Fruit fly (Drosophila melanogaster): Measurements from ENCODE around the gene CG31998.
A peak's percentile ranks its signal among the peaks of the same experiment; 100 is the strongest.

The CG31998 gene

DNA sequence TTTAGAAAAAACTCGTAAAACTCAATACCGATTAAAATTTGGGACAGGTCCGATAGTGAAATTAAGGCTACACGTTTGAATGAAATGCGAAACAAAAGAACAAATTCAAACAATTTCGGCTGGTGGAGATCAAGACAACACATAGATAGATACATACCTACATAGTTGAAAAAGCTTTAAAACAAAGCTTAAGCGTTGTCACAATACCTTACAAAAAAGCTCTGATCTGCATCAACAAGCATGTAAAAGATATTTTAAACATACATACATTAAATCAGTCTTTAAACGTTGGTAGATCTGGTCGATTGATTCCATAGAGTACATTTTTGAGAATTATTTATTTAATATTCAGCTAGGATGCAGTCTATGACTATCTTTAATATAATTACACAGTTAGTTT, 21.9 kb upstream of the CG31998 start, which contains the start of the genes CG31999 and yellow-h:
TSS of gene CG31999 (minus strand) at position 101 of the 400 bp plus-strand sequence.
TSS of gene yellow-h (plus strand) at position 275 of the 400 bp plus-strand sequence.
- TF ChIP-seq wek (GFP tag; optimal IDR thresholded peaks at IDR 0.05) = no peak
- TF ChIP-seq kay (GFP tag; optimal IDR thresholded peaks at IDR 0.05) = no peak
- no peak for TF ChIP-seq CG8359 (GFP tag; optimal IDR thresholded peaks at IDR 0.05; ENCODE audit: borderline replicate concordance)
- TF ChIP-seq CG2678 (tag; optimal IDR thresholded peaks at IDR 0.05) = no peak
- no peak for TF ChIP-seq shn (GFP tag; optimal IDR thresholded peaks at IDR 0.05)
- no peak for TF ChIP-seq ttk (GFP tag; IDR thresholded peaks at IDR 0.05)
- TF ChIP-seq zen2 (GFP tag; IDR thresholded peaks at IDR 0.05; ENCODE audit: partially characterized antibody) = no peak
- TF ChIP-seq CG2199 (GFP tag; IDR thresholded peaks at IDR 0.05) = 0 out of 3 replicates have a peak, but pooled peaks have one; percentile 19
- no peak for TF ChIP-seq CG10462 (GFP tag; optimal IDR thresholded peaks at IDR 0.05)
- no peak for TF ChIP-seq NK7.1 (GFP tag; optimal IDR thresholded peaks at IDR 0.05)
- no peak for TF ChIP-seq CG13894 (tag; optimal IDR thresholded peaks at IDR 0.05)
- TF ChIP-seq CG10565 (GFP tag; optimal IDR thresholded peaks at IDR 0.05) = no peak
- TF ChIP-seq CG30020 (tag; optimal IDR thresholded peaks at IDR 0.05) = peak; percentile 14
- TF ChIP-seq phol (tag; optimal IDR thresholded peaks at IDR 0.05) = no peak

DNA sequence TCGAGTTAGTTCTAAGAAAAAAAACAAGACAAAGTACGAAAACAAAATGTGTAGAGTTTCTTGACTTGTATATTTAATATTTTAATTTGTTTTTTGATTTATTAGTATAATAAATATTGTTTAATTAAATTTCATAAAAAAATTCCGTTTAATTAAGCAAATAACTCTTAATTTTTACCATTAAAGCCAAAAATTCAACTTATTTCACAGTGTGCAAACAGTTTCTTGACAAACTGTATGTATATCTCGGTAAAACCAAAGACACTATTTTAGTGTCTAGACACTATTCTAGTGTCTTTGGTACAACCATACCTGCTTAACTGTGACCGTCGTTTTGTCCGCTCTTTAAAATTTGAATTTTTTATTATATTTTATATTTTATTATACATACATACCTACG, 21.0 kb upstream of the CG31998 start:
- TF ChIP-seq Atf6 (GFP tag; IDR thresholded peaks at IDR 0.05) = no peak
- TF ChIP-seq Ets97D (GFP tag; optimal IDR thresholded peaks at IDR 0.05) = no peak
- no peak for TF ChIP-seq sc (optimal IDR thresholded peaks at IDR 0.05)
- no peak for TF ChIP-seq sc (GFP tag; optimal IDR thresholded peaks at IDR 0.05)
- TF ChIP-seq CG2199 (GFP tag; IDR thresholded peaks at IDR 0.05) = 0 out of 3 replicates have a peak, but pooled peaks have one; percentile 23
- no peak for TF ChIP-seq PHDP (tag; optimal IDR thresholded peaks at IDR 0.05)
- no peak for TF ChIP-seq dati (GFP tag; IDR thresholded peaks at IDR 0.05)
- 0 out of 3 replicates have a peak, but pooled peaks have one; percentile 7 for TF ChIP-seq CG11695 (GFP tag; IDR thresholded peaks at IDR 0.05)
- TF ChIP-seq gem (tag; optimal IDR thresholded peaks at IDR 0.05) = peak; percentile 28
- no peak for TF ChIP-seq Gug (GFP tag; IDR thresholded peaks at IDR 0.05)
- no peak for TF ChIP-seq dysf (GFP tag; IDR thresholded peaks at IDR 0.05)
- TF ChIP-seq CG8388 (GFP tag; optimal IDR thresholded peaks at IDR 0.05) = peak; percentile 98
- no peak for TF ChIP-seq Bgb (GFP tag; IDR thresholded peaks at IDR 0.05; ENCODE audit: partially characterized antibody)
- TF ChIP-seq CkIIα-i1 (GFP tag; IDR thresholded peaks at IDR 0.05) = no peak
- no peak for TF ChIP-seq CG2116 (GFP tag; optimal IDR thresholded peaks at IDR 0.05)
- no peak for TF ChIP-seq Hsf (GFP tag; optimal IDR thresholded peaks at IDR 0.05)
- no peak for TF ChIP-seq CG14860 (GFP tag; IDR thresholded peaks at IDR 0.05; ENCODE audit: partially characterized antibody)
- TF ChIP-seq Hr39 (optimal IDR thresholded peaks at IDR 0.05) = no peak
- no peak for TF ChIP-seq fru (optimal IDR thresholded peaks at IDR 0.05)
- TF ChIP-seq yki (optimal IDR thresholded peaks at IDR 0.05) = no peak
- TF ChIP-seq ara (GFP tag; IDR thresholded peaks at IDR 0.05) = no peak

DNA sequence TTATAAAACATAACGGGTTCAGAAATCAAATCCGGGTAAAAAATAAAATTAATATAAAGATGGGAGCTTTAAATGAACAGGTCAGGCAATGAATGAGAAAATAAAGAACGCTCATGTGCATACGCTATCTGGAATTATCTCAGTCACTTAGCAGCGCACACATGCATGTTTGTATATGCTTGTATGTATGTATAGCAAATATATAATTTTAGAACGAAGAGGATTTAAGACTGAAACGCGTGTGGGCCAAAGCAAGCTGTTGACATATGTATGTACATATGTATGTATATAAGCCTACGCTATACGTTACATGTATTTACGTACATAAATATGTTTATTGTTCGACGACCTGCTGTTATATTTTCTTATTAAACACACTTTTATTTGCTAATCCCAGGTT, 20.1 kb upstream of the CG31998 start:
- TF ChIP-seq eve (GFP tag; optimal IDR thresholded peaks at IDR 0.05) = peak in 1 of 2 experiments; percentile 82
- no peak for TF ChIP-seq sima (GFP tag; optimal IDR thresholded peaks at IDR 0.05)
- TF ChIP-seq stwl (tag; optimal IDR thresholded peaks at IDR 0.05) = peak; percentile 29
- TF ChIP-seq Lim3 (GFP tag; IDR thresholded peaks at IDR 0.05) = no peak
- TF ChIP-seq CG3407 (GFP tag; optimal IDR thresholded peaks at IDR 0.05) = peak; percentile 32
- no peak for TF ChIP-seq D (optimal IDR thresholded peaks at IDR 0.05)
- peak; percentile 22 for TF ChIP-seq D (GFP tag; optimal IDR thresholded peaks at IDR 0.05)
- TF ChIP-seq CG12219 (GFP tag; optimal IDR thresholded peaks at IDR 0.05) = no peak
- peak; percentile 77 for TF ChIP-seq CG17568 (GFP tag; optimal IDR thresholded peaks at IDR 0.05)
- TF ChIP-seq da (GFP tag; optimal IDR thresholded peaks at IDR 0.05) = no peak
- TF ChIP-seq CG18619 (GFP tag; optimal IDR thresholded peaks at IDR 0.05) = peak; percentile 24
- TF ChIP-seq fru (optimal IDR thresholded peaks at IDR 0.05) = no peak
- TF ChIP-seq CG6254 (GFP tag; optimal IDR thresholded peaks at IDR 0.05) = peak; percentile 1
- TF ChIP-seq lola (GFP tag; optimal IDR thresholded peaks at IDR 0.05) = peak in 1 of 3 experiments; percentile 42
- no peak for TF ChIP-seq Atf6 (GFP tag; IDR thresholded peaks at IDR 0.05)
- TF ChIP-seq D19A (tag; optimal IDR thresholded peaks at IDR 0.05) = peak; percentile 56
- no peak for TF ChIP-seq CG10654 (GFP tag; optimal IDR thresholded peaks at IDR 0.05)
- TF ChIP-seq lilli (GFP tag; optimal IDR thresholded peaks at IDR 0.05) = peak; percentile 5
- TF ChIP-seq pfk (GFP tag; optimal IDR thresholded peaks at IDR 0.05) = peak; percentile 49
